Fruit fly (Drosophila melanogaster) whole organism, wandering third instar larva: ENCODE results near the gene CG4009.

Experiments used
- CrebA ChIP-seq: fragments of 200-800 bp; sonication (Bioruptor generic); optimal IDR thresholded peaks from 2 replicates; lab custom pipeline; 2016; ENCODE audit warnings: missing biosample characterization, mild to moderate bottlenecking, missing genetic modification characterization, borderline replicate concordance
- Hr83 ChIP-seq: fragments of 200-300 bp; sonication (Bioruptor generic); optimal IDR thresholded peaks from 2 replicates; lab custom pipeline; 2016; ENCODE audit warnings: missing biosample characterization, mild to moderate bottlenecking, missing genetic modification characterization, moderate library complexity; ENCODE audit not compliant: poor library complexity, severe bottlenecking
- brk ChIP-seq: fragments of 200-800 bp; sonication (Bioruptor generic); optimal IDR thresholded peaks from 2 replicates; lab custom pipeline; 2016; ENCODE audit warnings: missing biosample characterization, mild to moderate bottlenecking, missing genetic modification characterization
- fru ChIP-seq: fragments of 200-800 bp; sonication (Bioruptor generic); optimal IDR thresholded peaks from 3 replicates; lab custom pipeline; 2016; ENCODE audit warnings: missing biosample characterization, mild to moderate bottlenecking, missing genetic modification characterization
- usp ChIP-seq: fragments of >200 bp; optimal IDR thresholded peaks from 2 replicates; lab custom pipeline; 2017; ENCODE audit warnings: missing biosample characterization, missing genetic modification characterization

The CG4009 gene

DNA sequence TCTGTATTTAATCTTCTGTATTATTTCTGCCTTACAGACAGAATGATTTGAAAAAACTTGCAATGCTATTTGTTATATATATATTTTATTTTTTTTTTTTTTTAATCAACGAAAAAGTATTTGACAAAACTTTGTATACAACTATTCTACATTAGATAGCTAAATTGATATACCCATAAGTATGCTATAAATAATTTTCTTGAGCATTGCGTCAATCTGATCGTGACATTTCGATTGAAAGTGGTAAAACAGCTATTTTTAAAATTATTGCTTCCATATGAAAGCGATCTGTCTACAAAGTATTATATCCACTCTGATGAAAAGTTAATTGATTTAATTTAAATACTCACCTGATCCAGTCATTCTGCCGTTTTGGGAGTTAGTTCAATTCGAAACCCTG is 51.6 kb downstream of the CG4009 start:
- TF ChIP-seq CrebA (GFP tag; lab: Kevin White, UChicago) (no peak), fru (GFP tag; lab: Kevin White, UChicago) (no peak), usp (no peak), Hr83 (GFP tag; lab: Kevin White, UChicago) (no peak), brk (GFP tag; lab: Kevin White, UChicago) (no peak)
